Worm (Caenorhabditis elegans) whole organism, L4 larva: ENCODE measurements around the gene dnc-1.

Experiments used
- ces-1 ChIP-seq: fragments of 150-350 bp; sonication (generic microtip); optimal IDR thresholded peaks from 4 replicates; lab custom pipeline; 2014; ENCODE audit warnings: missing biosample characterization, missing genetic modification reagents, missing genetic modification characterization
- fos-1 ChIP-seq: fragments of 150-350 bp; optimal IDR thresholded peaks from 2 replicates; lab custom pipeline; 2014; ENCODE audit warnings: missing biosample characterization, missing genetic modification characterization
- jun-1 ChIP-seq: fragments of 150-350 bp; optimal IDR thresholded peaks from 2 replicates; lab custom pipeline; 2014; ENCODE audit warnings: missing biosample characterization, missing genetic modification reagents, missing genetic modification characterization
- lim-7 ChIP-seq: fragments of 200-800 bp; sonication (Bioruptor generic); IDR thresholded peaks from 2 replicates; pipeline ENCODE4 v1.3.6; 2022; ENCODE audit warnings: missing genetic modification characterization, missing compliant biosample characterization
- lsy-2 ChIP-seq, 2 experiments: fragments of 150-350 bp in 1 of 2; sonication (generic microtip) in 1 of 2; optimal IDR thresholded peaks; 2 replicates each; lab custom pipeline; 2014 to 2017; ENCODE audit warnings: missing biosample characterization in 2 of 2, missing genetic modification characterization in 2 of 2
- mdt-29 ChIP-seq: fragments of 200-800 bp; sonication (Bioruptor generic); IDR thresholded peaks from 2 replicates; pipeline ENCODE4 v1.3.6; 2022; ENCODE audit warnings: missing genetic modification reagents, missing genetic modification characterization, missing compliant biosample characterization
- nhr-111 ChIP-seq: fragments of 200-800 bp; sonication (Bioruptor generic); optimal IDR thresholded peaks from 2 replicates; lab custom pipeline; 2018; ENCODE audit warnings: mild to moderate bottlenecking, missing genetic modification characterization, missing compliant biosample characterization
- nhr-237 ChIP-seq: sonication (generic microtip); optimal IDR thresholded peaks from 2 replicates; lab custom pipeline; 2017; ENCODE audit warnings: missing biosample characterization, missing genetic modification characterization
- nhr-76 ChIP-seq: fragments of 150-350 bp; optimal IDR thresholded peaks from 2 replicates; lab custom pipeline; 2014; ENCODE audit warnings: missing biosample characterization, missing genetic modification characterization
- snpc-4 ChIP-seq: fragments of 150-350 bp; optimal IDR thresholded peaks from 2 replicates; lab custom pipeline; 2014; ENCODE audit warnings: missing biosample characterization, missing genetic modification characterization
- vab-7 ChIP-seq: fragments of 200-800 bp; sonication (Bioruptor generic); IDR thresholded peaks from 2 replicates; pipeline ENCODE4 v1.3.6; 2022; ENCODE audit warnings: missing genetic modification reagents, missing genetic modification characterization, missing compliant biosample characterization
- zag-1 ChIP-seq: fragments of 150-350 bp; optimal IDR thresholded peaks from 2 replicates; lab custom pipeline; 2014; ENCODE audit warnings: missing biosample characterization, missing genetic modification characterization
- ztf-11 ChIP-seq: fragments of 150-350 bp; optimal IDR thresholded peaks from 2 replicates; lab custom pipeline; 2014; ENCODE audit warnings: missing biosample characterization, missing genetic modification characterization
- ztf-7 ChIP-seq: fragments of 150-350 bp; optimal IDR thresholded peaks from 2 replicates; lab custom pipeline; 2014; ENCODE audit warnings: missing biosample characterization, missing genetic modification characterization

ce11 chrIV:10964688-10965087 lies 31.7 kb upstream of the dnc-1 start:
- TF ChIP-seq lim-7 (GFP tag; lab: Robert Waterston, UW) (no peak), nhr-237 (no peak), ces-1 (GFP tag; lab: Kevin White, UChicago) (no peak), lsy-2 (tag; optimal IDR thresholded peaks at IDR 0.05; lab: Kevin White, UChicago) (no peak), fos-1 (tag; lab: Kevin White, UChicago) (no peak), mdt-29 (GFP tag; lab: Robert Waterston, UW) (no peak), ztf-7 (tag; lab: Kevin White, UChicago) (no peak), zag-1 (no peak), vab-7 (no peak), snpc-4 (tag; lab: Kevin White, UChicago) (no peak), ztf-11 (no peak), nhr-76 (tag; lab: Kevin White, UChicago) (no peak), nhr-111 (GFP tag; lab: Kevin White, UChicago) (no peak), jun-1 (no peak)
